Worm (Caenorhabditis elegans): Measurements from ENCODE around the gene hlh-12.

hlh-12 gene

DNA sequence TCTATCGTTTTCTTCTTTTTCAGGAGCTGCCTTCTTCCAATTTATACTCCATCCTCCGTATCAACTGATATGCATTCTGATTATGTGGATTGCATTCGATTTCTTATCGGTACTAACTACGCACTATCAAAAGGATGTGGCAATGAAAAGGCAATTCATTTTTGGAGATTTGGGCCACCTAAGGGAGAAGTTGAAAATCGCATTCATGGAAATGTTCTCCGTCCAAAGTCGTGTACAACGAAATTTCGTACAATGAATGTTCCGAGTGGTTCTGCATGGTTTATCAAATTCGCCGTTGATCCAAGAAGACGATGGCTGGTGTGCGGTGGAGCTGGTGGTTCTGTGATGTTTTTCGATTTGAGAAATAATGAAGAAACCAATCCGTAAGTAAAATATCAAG is 33.4 kb upstream of the hlh-12 start, which contains the start of gene C09G4.4:
Gene C09G4.4, plus strand, starts transcription at position 301 of the 400 bp plus-strand sequence.
- TF ChIP-seq sma-9 (GFP tag; optimal IDR thresholded peaks at IDR 0.05) (no peak), sma-9 (tag; optimal IDR thresholded peaks at IDR 0.05) (no peak), gmeb-1 (tag; optimal IDR thresholded peaks at IDR 0.05) (no peak), peb-1 (tag; optimal IDR thresholded peaks at IDR 0.05) (no peak), lin-11 (tag; optimal IDR thresholded peaks at IDR 0.05) (no peak), snpc-4 (tag; optimal IDR thresholded peaks at IDR 0.05) (no peak), crh-2 (tag; optimal IDR thresholded peaks at IDR 0.05) (no peak), skn-1 (tag; optimal IDR thresholded peaks at IDR 0.05) (no peak), ztf-4 (tag; optimal IDR thresholded peaks at IDR 0.05) (no peak), fos-1 (tag; optimal IDR thresholded peaks at IDR 0.05) (no peak), lin-13 (GFP tag; optimal IDR thresholded peaks at IDR 0.05) (no peak), nhr-237 (tag; optimal IDR thresholded peaks at IDR 0.05) (no peak)

DNA sequence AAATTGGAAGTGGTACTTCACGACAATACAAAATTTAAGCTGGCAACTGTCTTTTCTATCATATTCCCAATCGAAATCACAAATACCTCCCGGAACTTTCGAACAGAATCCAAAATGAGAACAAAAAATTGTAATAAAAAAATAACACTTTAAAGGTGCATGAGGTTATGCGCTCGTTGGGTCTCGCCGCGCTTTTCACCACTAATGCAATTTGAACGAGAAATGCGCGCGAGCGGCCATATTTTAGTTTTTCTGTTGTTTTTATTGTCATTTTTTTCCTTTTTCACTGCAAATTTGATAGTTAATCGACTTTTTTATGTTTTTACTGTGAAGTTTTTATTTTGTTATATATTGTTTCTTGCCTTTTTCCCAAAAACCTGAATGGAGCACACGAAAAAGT is 31.8 kb upstream of the hlh-12 start, which contains the start of gene mes-6:
Gene mes-6, plus strand, starts transcription at position 229 of the 400 bp plus-strand sequence.
- no peak for TF ChIP-seq elt-1 (tag; optimal IDR thresholded peaks at IDR 0.05)
- TF ChIP-seq unc-62 (GFP tag; optimal IDR thresholded peaks at IDR 0.05): no peak
- TF ChIP-seq unc-39 (tag; optimal IDR thresholded peaks at IDR 0.05): no peak
- TF ChIP-seq nhr-129 (tag; optimal IDR thresholded peaks at IDR 0.05): peak; percentile 17
- TF ChIP-seq nhr-11 (tag; optimal IDR thresholded peaks at IDR 0.05): no peak
- TF ChIP-seq nhr-21 (tag; optimal IDR thresholded peaks at IDR 0.05): no peak
- TF ChIP-seq ama-1 (optimal IDR thresholded peaks at IDR 0.05): no peak
- no peak for TF ChIP-seq aly-2 (tag; optimal IDR thresholded peaks at IDR 0.05)
- TF ChIP-seq nhr-12 (tag; optimal IDR thresholded peaks at IDR 0.05): no peak
- no peak for TF ChIP-seq Y55F3AM.14 (GFP tag; optimal IDR thresholded peaks at IDR 0.05)
- TF ChIP-seq egl-27 (tag; optimal IDR thresholded peaks at IDR 0.05): no peak
- no peak for TF ChIP-seq blmp-1 (tag; optimal IDR thresholded peaks at IDR 0.05; ENCODE audit: insufficient read depth)
- peak; percentile 67 for TF ChIP-seq unc-55 (GFP tag; optimal IDR thresholded peaks at IDR 0.05)
- TF ChIP-seq mbf-1 (tag; optimal IDR thresholded peaks at IDR 0.05): no peak
- no peak for TF ChIP-seq ZK546.5 (tag; optimal IDR thresholded peaks at IDR 0.05)
- TF ChIP-seq nhr-6 (tag; optimal IDR thresholded peaks at IDR 0.05): no peak
- no peak for TF ChIP-seq nhr-77 (tag; optimal IDR thresholded peaks at IDR 0.05)
- no peak for TF ChIP-seq sma-9 (GFP tag; optimal IDR thresholded peaks at IDR 0.05)
- TF ChIP-seq sma-9 (tag; optimal IDR thresholded peaks at IDR 0.05): no peak
- TF ChIP-seq sma-3 (GFP tag; optimal IDR thresholded peaks at IDR 0.05): peak; percentile 2
- no peak for TF ChIP-seq nhr-10 (tag; optimal IDR thresholded peaks at IDR 0.05)
- no peak for TF ChIP-seq mdl-1 (tag; optimal IDR thresholded peaks at IDR 0.05)
- TF ChIP-seq lin-39 (tag; optimal IDR thresholded peaks at IDR 0.05): no peak
- peak; percentile 17 for TF ChIP-seq snpc-4 (tag; optimal IDR thresholded peaks at IDR 0.05)
- TF ChIP-seq ztf-11 (tag; optimal IDR thresholded peaks at IDR 0.05): no peak
- no peak for TF ChIP-seq ceh-16 (tag; optimal IDR thresholded peaks at IDR 0.05)
- no peak for TF ChIP-seq peb-1 (tag; optimal IDR thresholded peaks at IDR 0.05)
- TF ChIP-seq alr-1 (tag; optimal IDR thresholded peaks at IDR 0.05): no peak
- TF ChIP-seq skn-1 (tag; optimal IDR thresholded peaks at IDR 0.05): no peak
- no peak for TF ChIP-seq R02D3.7 (tag; optimal IDR thresholded peaks at IDR 0.05)
- peak; percentile 82 for TF ChIP-seq gmeb-1 (tag; optimal IDR thresholded peaks at IDR 0.05)
- peak; percentile 14 for TF ChIP-seq fos-1 (tag; optimal IDR thresholded peaks at IDR 0.05)
- TF ChIP-seq elt-3 (tag; optimal IDR thresholded peaks at IDR 0.05): no peak
- no peak for TF ChIP-seq sem-4 (tag; optimal IDR thresholded peaks at IDR 0.05)
- TF ChIP-seq C34F6.9 (tag; optimal IDR thresholded peaks at IDR 0.05): peak; percentile 45
- TF ChIP-seq lin-13 (GFP tag; optimal IDR thresholded peaks at IDR 0.05): peak; percentile 48
- TF ChIP-seq lsy-2 (tag; optimal IDR thresholded peaks at IDR 0.05): peak in 1 of 2 experiments; percentile 70
- no peak for TF ChIP-seq ceh-82 (tag; optimal IDR thresholded peaks at IDR 0.05)
- TF ChIP-seq nhr-237 (tag; optimal IDR thresholded peaks at IDR 0.05): no peak
- no peak for TF ChIP-seq dmd-4 (tag; optimal IDR thresholded peaks at IDR 0.05)
- TF ChIP-seq ztf-1 (GFP tag; conservative IDR thresholded peaks at IDR 0.05): no peak
- TF ChIP-seq nhr-23 (tag; optimal IDR thresholded peaks at IDR 0.05): no peak
- no peak for TF ChIP-seq zag-1 (tag; optimal IDR thresholded peaks at IDR 0.05)
- no peak for TF ChIP-seq mab-5 (tag; optimal IDR thresholded peaks at IDR 0.05)
- TF ChIP-seq lin-11 (tag; optimal IDR thresholded peaks at IDR 0.05): no peak
- no peak for TF ChIP-seq nhr-25 (tag; optimal IDR thresholded peaks at IDR 0.05)
- no peak for TF ChIP-seq F13H6.1 (tag; optimal IDR thresholded peaks at IDR 0.05)
- TF ChIP-seq crh-2 (tag; optimal IDR thresholded peaks at IDR 0.05): peak; percentile 33
- TF ChIP-seq ztf-4 (tag; optimal IDR thresholded peaks at IDR 0.05): no peak

All from whole organism, L2 larva.